Fruit fly (Drosophila melanogaster): ENCODE data around the gene CG5078.

Gene CG5078

dm6 chr3L:20471499-20472313, 34.1 kb upstream of the CG5078 start (continued):
- TF ChIP-seq knrl (GFP tag; IDR thresholded peaks at IDR 0.05; ENCODE audit: partially characterized antibody) = no peak
- no peak for TF ChIP-seq tx (GFP tag; optimal IDR thresholded peaks at IDR 0.05)
- peak; percentile 49 for TF ChIP-seq CG6765 (GFP tag; optimal IDR thresholded peaks at IDR 0.05)
- TF ChIP-seq shn (GFP tag; optimal IDR thresholded peaks at IDR 0.05) = peak; percentile 40
- TF ChIP-seq slbo (GFP tag; IDR thresholded peaks at IDR 0.05) = peak; percentile 29; the same call in 1 of the 2 replicates
- TF ChIP-seq ssp (GFP tag; IDR thresholded peaks at IDR 0.05) = no peak
- peak; percentile 33 for TF ChIP-seq Nf-YB (GFP tag; optimal IDR thresholded peaks at IDR 0.05)
- TF ChIP-seq NK7.1 (GFP tag; optimal IDR thresholded peaks at IDR 0.05) = peak; percentile 23
- peak; percentile 47 for TF ChIP-seq psq (GFP tag; optimal IDR thresholded peaks at IDR 0.05)
- TF ChIP-seq dm (GFP tag; optimal IDR thresholded peaks at IDR 0.05) = peak; percentile 25
- TF ChIP-seq ro (GFP tag; IDR thresholded peaks at IDR 0.05) = no peak
- TF ChIP-seq disco-r (GFP tag; optimal IDR thresholded peaks at IDR 0.05) = peak; percentile 61
- TF ChIP-seq Pdp1 (GFP tag; optimal IDR thresholded peaks at IDR 0.05) = peak; percentile 20 to 61
- peak; percentile 47 for TF ChIP-seq Bdp1 (GFP tag; optimal IDR thresholded peaks at IDR 0.05)
- TF ChIP-seq CG5953 (GFP tag; IDR thresholded peaks at IDR 0.05) = peak; percentile 47; the same call in 1 of the 2 replicates
- TF ChIP-seq CTCF (GFP tag; optimal IDR thresholded peaks at IDR 0.05) = no peak
- peak; percentile 48 for TF ChIP-seq CG4854 (GFP tag; optimal IDR thresholded peaks at IDR 0.05)
- no peak for TF ChIP-seq E2f1 (GFP tag; IDR thresholded peaks at IDR 0.05)
- TF ChIP-seq CG33213 (GFP tag; optimal IDR thresholded peaks at IDR 0.05) = peak; percentile 67
- peak; percentile 25 for TF ChIP-seq CG12391 (tag; optimal IDR thresholded peaks at IDR 0.05)
- peak; percentile 31 for TF ChIP-seq CG4328 (GFP tag; optimal IDR thresholded peaks at IDR 0.05)
- TF ChIP-seq CG13123 (GFP tag; optimal IDR thresholded peaks at IDR 0.05) = peak; percentile 65
- TF ChIP-seq h (optimal IDR thresholded peaks at IDR 0.05) = no peak
- no peak for TF ChIP-seq croc (GFP tag; conservative IDR thresholded peaks at IDR 0.05)
- TF ChIP-seq p53 (GFP tag; optimal IDR thresholded peaks at IDR 0.05) = peak; percentile 50
- TF ChIP-seq Rfx (GFP tag; IDR thresholded peaks at IDR 0.05) = no peak; the same call in 1 of the 2 replicates
- no peak for TF ChIP-seq Deaf1 (tag; optimal IDR thresholded peaks at IDR 0.05)
- TF ChIP-seq eyg (GFP tag; optimal IDR thresholded peaks at IDR 0.05) = peak; percentile 60
- peak; percentile 63 for TF ChIP-seq CG15601 (tag; optimal IDR thresholded peaks at IDR 0.05)
- TF ChIP-seq CrebB (tag; optimal IDR thresholded peaks at IDR 0.05) = peak; percentile 69
- TF ChIP-seq bsh (GFP tag; optimal IDR thresholded peaks at IDR 0.05) = peak in 1 of 2 experiments; percentile 58
- no peak for TF ChIP-seq Oaz (GFP tag; IDR thresholded peaks at IDR 0.05)
- TF ChIP-seq HLH54F (GFP tag; optimal IDR thresholded peaks at IDR 0.05) = peak; percentile 34
- no peak for TF ChIP-seq amos (GFP tag; IDR thresholded peaks at IDR 0.05; ENCODE audit: partially characterized antibody)
- TF ChIP-seq slou (GFP tag; optimal IDR thresholded peaks at IDR 0.05) = peak; percentile 40
- TF ChIP-seq Dbx (GFP tag; IDR thresholded peaks at IDR 0.05) = peak; percentile 44; the same call in 1 of the 3 replicates
- TF ChIP-seq CG16779 (GFP tag; IDR thresholded peaks at IDR 0.05) = no peak
- peak; percentile 49 for TF ChIP-seq Hsf (GFP tag; optimal IDR thresholded peaks at IDR 0.05)
- no peak for TF ChIP-seq CG10366 (GFP tag; IDR thresholded peaks at IDR 0.05)
- no peak for TF ChIP-seq sisA (GFP tag; IDR thresholded peaks at IDR 0.05)
- peak; percentile 1 for TF ChIP-seq HLHmδ (GFP tag; optimal IDR thresholded peaks at IDR 0.05)
- no peak for TF ChIP-seq Ssrp (tag; optimal IDR thresholded peaks at IDR 0.05)
- no peak for TF ChIP-seq wor (GFP tag; IDR thresholded peaks at IDR 0.05)
- TF ChIP-seq trh (GFP tag; optimal IDR thresholded peaks at IDR 0.05) = peak; percentile 12
- no peak for TF ChIP-seq dan (GFP tag; IDR thresholded peaks at IDR 0.05)
- TF ChIP-seq CG1529 (GFP tag; optimal IDR thresholded peaks at IDR 0.05) = peak; percentile 73
- TF ChIP-seq CG3726 (GFP tag; IDR thresholded peaks at IDR 0.05) = no peak
- TF ChIP-seq tll (GFP tag; optimal IDR thresholded peaks at IDR 0.05) = no peak
- no peak for TF ChIP-seq Doc2 (GFP tag; IDR thresholded peaks at IDR 0.05)
- TF ChIP-seq Dip3 (GFP tag; optimal IDR thresholded peaks at IDR 0.05) = no peak
- TF ChIP-seq CG3847 (GFP tag; IDR thresholded peaks at IDR 0.05) = no peak; the same call in 1 of the 2 replicates
